Worm (Caenorhabditis elegans): ENCODE results near the gene gck-1.

ce11 chrV:9001175-9001574 is 53.6 kb downstream of the gck-1 start, which contains the start of gene F59E11.2:
- TF ChIP-seq mdl-1 (tag; optimal IDR thresholded peaks at IDR 0.05) (no peak), nhr-77 (tag; optimal IDR thresholded peaks at IDR 0.05) (no peak), skn-1 (tag; optimal IDR thresholded peaks at IDR 0.05) (no peak), pha-4 (tag; optimal IDR thresholded peaks at IDR 0.05) (no peak), lin-15B (tag; optimal IDR thresholded peaks at IDR 0.05) (no peak), nhr-67 (tag; optimal IDR thresholded peaks at IDR 0.05) (no peak), lin-39 (tag; optimal IDR thresholded peaks at IDR 0.05) (no peak), egl-27 (tag; optimal IDR thresholded peaks at IDR 0.05) (no peak), snpc-4 (tag; optimal IDR thresholded peaks at IDR 0.05) (no peak), ama-1 (optimal IDR thresholded peaks at IDR 0.05) (no peak)
